Worm (Caenorhabditis elegans) whole organism, midembryonic: ENCODE measurements around the gene C02F5.12.

Source experiments
- T22C8.4 ChIP-seq: fragments of 200-800 bp; sonication (Bioruptor generic); IDR thresholded peaks from 2 replicates; pipeline ENCODE4 v1.3.6; 2022; ENCODE audit warnings: missing genetic modification characterization, missing compliant biosample characterization
- cog-1 ChIP-seq: sonication (generic microtip); optimal IDR thresholded peaks from 2 replicates; lab custom pipeline; 2016; ENCODE audit warnings: missing genetic modification characterization, missing compliant biosample characterization
- flt-1 ChIP-seq: fragments of 200-800 bp; sonication (Bioruptor generic); IDR thresholded peaks from 2 replicates; pipeline ENCODE4 v1.3.6; 2022; ENCODE audit warnings: missing genetic modification characterization, missing compliant biosample characterization
- klf-2 ChIP-seq: fragments of 200-800 bp; sonication (Bioruptor generic); conservative IDR thresholded peaks from 2 replicates; pipeline ENCODE4 v1.3.6; 2022; ENCODE audit warnings: missing genetic modification reagents, missing genetic modification characterization, missing compliant biosample characterization
- med-1 ChIP-seq: sonication (generic microtip); optimal IDR thresholded peaks from 2 replicates; lab custom pipeline; 2017; ENCODE audit warnings: missing genetic modification characterization, mild to moderate bottlenecking, missing compliant biosample characterization, antibody characterized with exemption, missing genetic modification reagents; ENCODE audit not compliant: insufficient read depth
- ref-1 ChIP-seq: fragments of 200-800 bp; sonication (Bioruptor generic); conservative IDR thresholded peaks from 2 replicates; pipeline ENCODE4 v1.3.6; 2022; ENCODE audit warnings: missing genetic modification reagents, missing genetic modification characterization, missing compliant biosample characterization
- tab-1 ChIP-seq: fragments of 200-800 bp; sonication (Bioruptor generic); IDR thresholded peaks from 2 replicates; pipeline ENCODE4 v1.3.6; 2022; ENCODE audit warnings: missing genetic modification characterization, missing compliant biosample characterization
- ztf-23 ChIP-seq: fragments of 200-800 bp; sonication (Bioruptor generic); IDR thresholded peaks from 2 replicates; pipeline ENCODE4 v1.3.6; 2022; ENCODE audit warnings: missing genetic modification reagents, missing genetic modification characterization, missing compliant biosample characterization
- ztf-29 ChIP-seq: fragments of 200-800 bp; sonication (Bioruptor generic); IDR thresholded peaks from 2 replicates; pipeline ENCODE4 v1.3.6; 2022; ENCODE audit warnings: missing genetic modification reagents, missing genetic modification characterization, missing compliant biosample characterization

The C02F5.12 gene

DNA sequence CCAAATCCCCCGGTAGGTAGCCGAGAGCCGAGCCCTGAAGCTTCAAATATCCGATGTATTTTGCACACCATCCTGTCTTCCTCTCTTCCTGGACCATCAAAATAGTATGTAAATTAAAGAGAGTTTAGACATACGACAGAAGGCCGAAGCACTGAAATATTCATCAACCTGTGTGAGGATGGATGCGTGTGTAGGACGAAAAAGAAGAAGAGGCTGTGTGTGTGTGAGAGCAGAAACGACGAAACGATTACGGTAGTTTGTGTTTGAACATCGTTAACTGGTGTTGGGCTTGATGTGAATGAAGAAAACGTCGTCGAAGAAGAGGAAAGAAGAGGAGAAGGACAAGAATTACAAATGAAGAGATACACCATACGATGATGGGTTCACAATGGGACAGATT lies 31.3 kb downstream of the C02F5.12 start:
- no peak for TF ChIP-seq klf-2
- no peak for TF ChIP-seq flt-1
- no peak for TF ChIP-seq ztf-23 (GFP tag; lab: Robert Waterston, UW)
- no peak for TF ChIP-seq ztf-29 (GFP tag; lab: Robert Waterston, UW)
- no peak for TF ChIP-seq T22C8.4 (GFP tag; lab: Robert Waterston, UW)
- TF ChIP-seq tab-1 (GFP tag; lab: Robert Waterston, UW): no peak
- TF ChIP-seq med-1: no peak
- no peak for TF ChIP-seq ref-1 (GFP tag; lab: Robert Waterston, UW)
- no peak for TF ChIP-seq cog-1 (tag; lab: Kevin White, UChicago)

DNA sequence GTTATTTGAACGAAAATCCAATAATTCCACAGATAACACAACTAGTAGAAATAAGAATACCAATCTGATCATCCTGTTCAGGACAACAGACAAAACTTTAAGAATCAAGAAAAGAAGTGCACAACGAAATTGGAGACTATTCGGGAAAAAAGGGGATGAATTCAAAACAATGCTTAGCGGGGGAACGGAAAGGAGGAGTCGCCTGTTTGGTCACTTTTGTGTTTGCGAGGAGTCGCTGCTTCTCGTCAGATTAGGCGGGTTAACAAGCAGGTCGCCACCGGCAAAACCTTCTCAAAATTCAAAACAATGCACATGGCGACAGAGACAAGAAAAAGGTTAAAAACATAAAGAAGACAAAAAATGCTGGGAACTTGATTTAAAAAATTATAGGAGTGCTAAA lies 33.1 kb downstream of the C02F5.12 start, which contains the start of gene C30A5.10:
Gene C30A5.10 (minus strand): TSS at position 101 of the 400 bp plus-strand sequence.
- TF ChIP-seq med-1 (no peak), ref-1 (GFP tag; lab: Robert Waterston, UW) (no peak), ztf-23 (GFP tag; lab: Robert Waterston, UW) (no peak), flt-1 (no peak), tab-1 (GFP tag; lab: Robert Waterston, UW) (no peak), T22C8.4 (GFP tag; lab: Robert Waterston, UW) (no peak), cog-1 (tag; lab: Kevin White, UChicago) (no peak), klf-2 (no peak), ztf-29 (GFP tag; lab: Robert Waterston, UW) (no peak)

DNA sequence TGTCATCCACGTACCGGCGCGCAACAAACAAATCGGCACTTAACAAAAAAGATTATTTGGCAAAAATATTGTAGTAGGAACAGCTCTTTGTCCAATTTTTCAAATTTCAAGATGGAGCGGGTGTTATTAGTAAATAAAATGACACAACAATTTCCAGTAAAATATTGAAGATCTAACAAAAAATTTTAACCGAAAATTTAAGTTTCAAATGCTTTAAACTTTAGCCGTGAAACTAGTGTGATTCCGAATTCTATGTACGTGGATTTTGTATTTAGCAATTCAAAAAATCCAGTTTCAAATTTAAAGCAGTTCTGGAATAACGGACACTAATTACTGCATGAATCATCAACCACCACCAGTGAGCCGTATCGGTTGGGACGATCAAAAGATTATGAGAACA lies 40.1 kb downstream of the C02F5.12 start, which contains the start of gene snb-5:
Gene snb-5 (plus strand): TSS at position 301 of the 400 bp plus-strand sequence.
- TF ChIP-seq klf-2 (no peak), T22C8.4 (GFP tag; lab: Robert Waterston, UW) (no peak), med-1 (no peak), ztf-29 (GFP tag; lab: Robert Waterston, UW) (no peak), ztf-23 (GFP tag; lab: Robert Waterston, UW) (no peak), tab-1 (GFP tag; lab: Robert Waterston, UW) (no peak), flt-1 (no peak), ref-1 (GFP tag; lab: Robert Waterston, UW) (no peak), cog-1 (tag; lab: Kevin White, UChicago) (no peak)

DNA sequence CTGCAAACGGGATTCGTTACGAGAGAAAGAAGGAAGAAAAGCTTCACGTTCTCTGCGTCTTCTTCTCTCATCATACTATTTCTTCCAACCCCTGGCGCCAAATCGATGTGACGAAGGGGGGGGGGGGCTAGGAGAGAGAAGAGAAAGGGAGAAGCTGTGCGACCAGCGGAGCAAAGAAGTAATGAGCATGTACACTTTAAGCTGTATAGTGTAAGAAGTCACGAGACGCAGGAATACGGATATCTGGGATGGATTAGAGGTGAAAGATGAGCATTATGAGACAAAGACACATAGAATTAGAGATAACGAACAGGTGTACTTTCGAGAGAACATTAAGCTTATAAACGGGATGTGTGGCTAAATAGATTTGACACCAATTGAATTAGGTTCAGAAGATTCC lies 41.1 kb downstream of the C02F5.12 start:
- no peak for TF ChIP-seq ztf-23 (GFP tag; lab: Robert Waterston, UW)
- no peak for TF ChIP-seq med-1
- TF ChIP-seq flt-1: no peak
- no peak for TF ChIP-seq cog-1 (tag; lab: Kevin White, UChicago)
- no peak for TF ChIP-seq ref-1 (GFP tag; lab: Robert Waterston, UW)
- no peak for TF ChIP-seq T22C8.4 (GFP tag; lab: Robert Waterston, UW)
- no peak for TF ChIP-seq klf-2
- no peak for TF ChIP-seq ztf-29 (GFP tag; lab: Robert Waterston, UW)
- no peak for TF ChIP-seq tab-1 (GFP tag; lab: Robert Waterston, UW)

DNA sequence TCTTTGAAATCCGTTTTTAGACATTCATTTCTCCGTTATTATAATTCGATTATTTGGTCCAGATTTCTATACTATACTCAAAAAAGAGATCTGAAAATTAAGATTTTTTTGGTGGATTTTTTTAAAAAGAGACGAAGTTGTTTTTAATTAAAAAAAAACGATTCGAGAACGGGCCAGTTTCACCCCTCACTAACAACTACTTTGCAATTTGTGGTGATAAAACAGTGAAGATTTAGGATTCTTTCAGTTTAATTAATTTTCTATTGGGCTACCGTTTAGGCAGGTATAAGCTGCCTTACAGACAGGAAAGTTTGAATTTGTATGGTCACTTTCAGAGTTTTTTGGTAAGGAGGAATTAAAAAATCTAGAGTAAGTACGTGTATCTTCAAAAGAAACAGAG lies 41.7 kb downstream of the C02F5.12 start, which contains the start of gene unc-36:
Gene unc-36 (minus strand): TSS at position 101 of the 400 bp plus-strand sequence.
- TF ChIP-seq T22C8.4 (GFP tag; lab: Robert Waterston, UW): no peak
- TF ChIP-seq klf-2: no peak
- no peak for TF ChIP-seq flt-1
- no peak for TF ChIP-seq ztf-23 (GFP tag; lab: Robert Waterston, UW)
- TF ChIP-seq cog-1 (tag; lab: Kevin White, UChicago): no peak
- no peak for TF ChIP-seq ref-1 (GFP tag; lab: Robert Waterston, UW)
- no peak for TF ChIP-seq tab-1 (GFP tag; lab: Robert Waterston, UW)
- TF ChIP-seq med-1: no peak
- no peak for TF ChIP-seq ztf-29 (GFP tag; lab: Robert Waterston, UW)

DNA sequence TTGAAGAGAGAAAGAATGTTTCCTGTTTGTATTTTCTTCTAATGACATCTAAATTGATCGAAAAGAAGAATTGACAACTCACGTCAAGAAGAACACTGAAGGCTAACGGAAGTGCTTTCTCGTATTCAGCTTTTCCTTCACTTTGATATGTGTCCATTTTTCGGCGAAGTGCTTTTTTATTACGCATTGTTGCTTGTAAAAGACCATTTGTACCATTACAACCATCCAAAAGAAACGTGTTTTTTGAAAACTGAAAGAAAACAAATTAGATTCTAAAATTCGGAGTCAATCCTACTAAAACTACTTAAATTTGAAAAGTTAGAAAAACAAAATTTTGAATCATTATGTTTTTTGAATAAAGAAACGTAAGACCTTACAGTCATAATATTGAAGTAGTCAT lies 43.8 kb downstream of the C02F5.12 start:
- no peak for TF ChIP-seq ztf-29 (GFP tag; lab: Robert Waterston, UW)
- TF ChIP-seq klf-2: no peak

DNA sequence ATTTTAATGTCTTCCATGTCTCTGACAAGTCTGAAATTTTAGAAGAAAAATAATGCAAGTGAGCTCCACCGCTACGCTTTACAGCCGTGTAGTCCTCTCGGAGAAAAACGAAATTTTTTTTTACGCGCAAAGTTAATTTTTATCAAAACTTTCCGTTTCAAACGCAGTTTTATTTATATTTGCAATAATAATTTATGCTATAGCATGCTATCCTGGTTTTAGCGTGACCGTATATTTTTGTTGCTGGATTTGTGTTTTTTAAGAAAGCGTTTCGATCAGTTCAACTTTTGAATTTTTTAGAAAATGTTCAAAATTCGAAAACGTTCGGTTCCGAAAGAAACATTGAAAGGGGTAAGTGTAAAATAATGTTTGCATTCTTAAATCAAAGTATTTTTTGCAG lies 51.1 kb downstream of the C02F5.12 start, which contains the start of gene C50C3.1:
Gene C50C3.1 (plus strand): TSS at position 301 of the 400 bp plus-strand sequence.
- TF ChIP-seq klf-2 (no peak), med-1 (no peak), T22C8.4 (GFP tag; lab: Robert Waterston, UW) (no peak), flt-1 (no peak), cog-1 (tag; lab: Kevin White, UChicago) (no peak), ref-1 (GFP tag; lab: Robert Waterston, UW) (no peak), tab-1 (GFP tag; lab: Robert Waterston, UW) (no peak), ztf-23 (GFP tag; lab: Robert Waterston, UW) (no peak), ztf-29 (GFP tag; lab: Robert Waterston, UW) (no peak)
